Worm (Caenorhabditis elegans) whole organism, early embryonic: Measurements from ENCODE around the gene W10C4.1.
A peak's percentile ranks its signal among the peaks of the same experiment; 100 is the strongest.

Source experiments
- B0310.2 ChIP-seq: sonication (generic microtip); optimal IDR thresholded peaks from 2 replicates; lab custom pipeline; 2016; ENCODE audit warnings: mild to moderate bottlenecking, missing genetic modification characterization, missing compliant biosample characterization
- F13C5.2 ChIP-seq: sonication (generic microtip); optimal IDR thresholded peaks from 2 replicates; lab custom pipeline; 2017; ENCODE audit warnings: mild to moderate bottlenecking, missing genetic modification characterization, inconsistent platforms, missing compliant biosample characterization
- aly-1 ChIP-seq: sonication (generic microtip); optimal IDR thresholded peaks from 2 replicates; lab custom pipeline; 2016; ENCODE audit warnings: missing genetic modification characterization, missing compliant biosample characterization
- ama-1 ChIP-seq: fragments of 150-350 bp; optimal IDR thresholded peaks from 2 replicates; lab custom pipeline; 2014
- ceh-13 ChIP-seq: fragments of 200-800 bp; sonication (Bioruptor generic); optimal IDR thresholded peaks from 2 replicates; lab custom pipeline; 2018; ENCODE audit warnings: mild to moderate bottlenecking, missing genetic modification characterization, missing compliant biosample characterization
- ceh-36 ChIP-seq: sonication (generic microtip); optimal IDR thresholded peaks from 2 replicates; lab custom pipeline; 2016; ENCODE audit warnings: missing genetic modification characterization, inconsistent platforms, missing compliant biosample characterization
- ets-7 ChIP-seq: sonication (generic microtip); optimal IDR thresholded peaks from 2 replicates; lab custom pipeline; 2016; ENCODE audit warnings: missing genotype, missing genetic modification characterization, missing compliant biosample characterization
- flt-1 ChIP-seq: fragments of 200-800 bp; sonication (Bioruptor generic); IDR thresholded peaks from 2 replicates; pipeline ENCODE4 v1.3.6; 2022; ENCODE audit warnings: missing genetic modification characterization, missing compliant biosample characterization
- hmbx-1 ChIP-seq: sonication (generic microtip); optimal IDR thresholded peaks from 2 replicates; lab custom pipeline; 2016; ENCODE audit warnings: mild to moderate bottlenecking, missing genetic modification characterization, missing compliant biosample characterization
- hmg-4 ChIP-seq: fragments of 200-800 bp; sonication (Bioruptor generic); optimal IDR thresholded peaks from 2 replicates; lab custom pipeline; 2018; ENCODE audit warnings: mild to moderate bottlenecking, missing genetic modification characterization, missing compliant biosample characterization
- hnd-1 ChIP-seq: sonication (generic microtip); optimal IDR thresholded peaks from 2 replicates; lab custom pipeline; 2016; ENCODE audit warnings: missing genetic modification characterization, missing compliant biosample characterization
- pes-1 ChIP-seq: fragments of 200-800 bp; sonication (Bioruptor generic); IDR thresholded peaks from 2 replicates; pipeline ENCODE4 v1.3.6; 2022; ENCODE audit warnings: missing genetic modification reagents, missing genetic modification characterization, missing compliant biosample characterization
- scrt-1 ChIP-seq: fragments of 200-800 bp; sonication (Bioruptor generic); IDR thresholded peaks from 2 replicates; pipeline ENCODE4 v1.3.6; 2022; ENCODE audit warnings: missing genetic modification characterization, missing compliant biosample characterization
- sea-1 ChIP-seq: fragments of 200-800 bp; sonication (Bioruptor generic); conservative IDR thresholded peaks from 2 replicates; pipeline ENCODE4 v1.3.6; 2022; ENCODE audit warnings: missing genetic modification characterization, missing compliant biosample characterization
- tbx-11 ChIP-seq: fragments of 200-800 bp; sonication (Bioruptor generic); IDR thresholded peaks from 2 replicates; pipeline ENCODE4 v1.3.6; 2022; ENCODE audit warnings: missing genetic modification characterization, missing compliant biosample characterization
- tbx-37 ChIP-seq: fragments of 200-800 bp; sonication (Bioruptor generic); conservative IDR thresholded peaks from 2 replicates; pipeline ENCODE4 v1.3.6; 2022; ENCODE audit warnings: missing genetic modification reagents, missing genetic modification characterization, missing compliant biosample characterization
- tra-4 ChIP-seq: sonication (generic microtip); optimal IDR thresholded peaks from 2 replicates; lab custom pipeline; 2017; ENCODE audit warnings: missing genetic modification characterization, missing compliant biosample characterization

The W10C4.1 gene

DNA sequence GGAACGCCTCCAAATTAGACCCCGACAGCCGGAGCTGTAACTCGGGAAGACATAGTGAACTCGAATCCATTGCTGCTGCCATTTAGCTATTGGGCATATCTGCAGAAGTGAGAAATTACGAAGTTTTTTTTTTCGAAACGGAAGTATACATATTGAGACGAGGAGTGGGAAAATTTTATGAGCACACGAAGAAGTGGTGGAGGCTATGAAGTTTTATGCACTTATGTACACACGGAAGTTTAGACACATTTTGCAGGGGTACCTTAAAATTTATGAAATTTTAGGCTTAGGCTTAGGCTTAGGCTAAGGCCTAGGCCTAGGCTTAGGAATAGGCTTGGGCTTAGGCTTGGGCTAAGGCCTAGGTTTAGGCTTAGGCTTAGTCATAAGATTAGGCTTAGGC is at the start of gene W10C4.1:
Gene W10C4.1, minus strand, starts transcription at position 101 of the 400 bp plus-strand sequence.
- TF ChIP-seq tbx-37 (GFP tag; lab: Robert Waterston, UW), result no peak

DNA sequence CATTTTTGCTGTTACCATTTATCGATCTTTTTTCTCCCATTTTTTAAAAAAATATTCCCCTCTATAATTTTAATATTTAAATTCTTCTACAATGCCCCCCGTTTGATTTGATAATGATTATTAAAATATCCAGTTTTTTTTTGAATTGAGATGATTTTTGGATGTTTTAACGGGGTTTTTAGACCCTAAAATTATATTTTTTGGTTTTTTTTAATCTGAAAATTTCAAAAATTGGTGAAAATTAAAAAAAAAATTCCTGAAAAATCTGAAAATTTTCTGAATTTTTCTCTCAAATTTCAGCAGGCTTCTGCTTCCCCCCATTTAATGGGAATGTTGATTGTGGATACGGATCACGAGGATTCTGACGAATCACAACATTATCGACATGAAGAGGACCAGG is 47.3 kb upstream of the W10C4.1 start, which contains the start of gene Y50D7A.3:
Gene Y50D7A.3, plus strand, starts transcription at position 301 of the 400 bp plus-strand sequence.
- TF ChIP-seq aly-1 (no peak), ama-1 (lab: Kevin White, UChicago) (no peak), tbx-11 (GFP tag; lab: Robert Waterston, UW) (no peak), B0310.2 (tag; lab: Kevin White, UChicago) (no peak), ceh-13 (GFP tag; lab: Kevin White, UChicago) (no peak), scrt-1 (GFP tag; lab: Robert Waterston, UW) (no peak), sea-1 (no peak), tra-4 (tag; lab: Kevin White, UChicago) (no peak), F13C5.2 (no peak), pes-1 (GFP tag; lab: Robert Waterston, UW) (no peak), hmg-4 (no peak), hnd-1 (no peak)

DNA sequence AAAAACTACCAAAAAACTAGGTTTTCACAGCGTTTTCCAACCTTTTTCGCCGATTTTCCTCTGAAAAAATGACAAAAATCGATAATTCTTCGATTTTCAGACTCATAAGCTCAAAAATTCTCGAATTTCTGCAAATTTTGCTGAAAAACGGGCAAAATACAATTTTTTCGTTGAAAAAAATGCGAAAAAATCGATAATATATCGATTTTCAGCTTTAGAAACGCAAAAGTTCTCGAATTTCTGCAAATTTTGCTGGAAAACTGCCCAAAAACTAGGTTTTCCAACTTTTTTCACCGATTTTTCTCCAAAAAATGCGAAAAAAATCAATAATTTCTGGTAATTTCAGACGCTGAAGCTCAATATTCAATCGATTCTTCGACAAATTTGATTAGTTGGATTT is 44.5 kb upstream of the W10C4.1 start:
- TF ChIP-seq hmbx-1, result no peak
- no peak for TF ChIP-seq aly-1
- no peak for TF ChIP-seq hmg-4
- TF ChIP-seq flt-1 (GFP tag; lab: Robert Waterston, UW), result no peak
- TF ChIP-seq pes-1 (GFP tag; lab: Robert Waterston, UW), result no peak
- no peak for TF ChIP-seq ceh-13 (GFP tag; lab: Kevin White, UChicago)
- no peak for TF ChIP-seq scrt-1 (GFP tag; lab: Robert Waterston, UW)
- TF ChIP-seq B0310.2 (tag; lab: Kevin White, UChicago), result no peak
- no peak for TF ChIP-seq ceh-36 (tag; lab: Kevin White, UChicago)
- no peak for TF ChIP-seq sea-1
- no peak for TF ChIP-seq F13C5.2
- TF ChIP-seq tbx-11 (GFP tag; lab: Robert Waterston, UW), result no peak
- TF ChIP-seq tbx-37 (GFP tag; lab: Robert Waterston, UW), result no peak

DNA sequence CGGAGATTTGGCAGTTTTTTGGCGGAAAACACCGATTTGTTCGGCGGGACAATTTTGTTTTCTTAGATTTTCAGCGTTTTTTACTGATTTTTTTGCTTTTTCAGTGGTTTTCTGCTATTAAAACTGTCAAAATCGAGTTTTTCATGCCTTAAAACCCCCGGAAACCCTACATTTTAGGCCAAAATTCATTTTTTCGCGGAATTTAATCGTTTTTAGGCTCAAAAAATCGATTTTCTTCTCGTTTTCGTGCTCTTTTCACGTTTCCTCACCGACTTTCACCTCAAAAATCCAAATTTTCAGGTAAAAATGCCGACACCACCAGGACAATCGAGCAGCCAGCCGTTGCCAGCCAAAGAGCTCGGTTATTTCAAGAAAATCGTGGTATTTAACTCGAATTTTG is 28.6 kb upstream of the W10C4.1 start, which contains the start of gene hpo-29:
Gene hpo-29, plus strand, starts transcription at position 301 of the 400 bp plus-strand sequence.
- TF ChIP-seq scrt-1 (GFP tag; lab: Robert Waterston, UW), result no peak

DNA sequence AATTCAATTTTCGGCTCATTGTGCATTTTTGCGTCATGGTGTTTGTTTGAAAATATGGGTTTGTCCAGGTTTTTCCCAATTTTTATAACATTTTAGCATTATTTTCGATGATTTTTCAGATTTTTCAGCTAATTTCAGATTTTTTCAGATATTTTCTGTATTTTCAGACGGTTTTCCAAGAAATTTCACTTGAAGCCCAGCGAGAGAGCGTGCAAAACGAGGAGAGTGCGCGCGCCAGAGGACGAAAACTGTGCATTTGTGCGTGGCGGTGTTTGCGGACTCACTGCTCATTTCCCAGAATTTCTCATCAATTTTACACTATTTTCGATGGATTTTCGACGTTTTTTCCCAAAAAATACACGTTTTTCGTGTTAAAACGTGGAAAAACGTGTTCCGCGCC is 28.2 kb upstream of the W10C4.1 start:
- TF ChIP-seq hmbx-1 (no peak), aly-1 (no peak), hnd-1 (no peak), pes-1 (GFP tag; lab: Robert Waterston, UW) (0 out of 2 replicates have a peak, but pooled peaks have one; percentile 28), tbx-11 (GFP tag; lab: Robert Waterston, UW) (no peak), sea-1 (no peak), hmg-4 (no peak), tbx-37 (GFP tag; lab: Robert Waterston, UW) (no peak), flt-1 (GFP tag; lab: Robert Waterston, UW) (no peak), B0310.2 (tag; lab: Kevin White, UChicago) (no peak), ets-7 (no peak), tra-4 (tag; lab: Kevin White, UChicago) (no peak), ceh-13 (GFP tag; lab: Kevin White, UChicago) (no peak), F13C5.2 (peak; percentile 76), ceh-36 (tag; lab: Kevin White, UChicago) (no peak), ama-1 (lab: Kevin White, UChicago) (peak; percentile 55), scrt-1 (GFP tag; lab: Robert Waterston, UW) (no peak)

DNA sequence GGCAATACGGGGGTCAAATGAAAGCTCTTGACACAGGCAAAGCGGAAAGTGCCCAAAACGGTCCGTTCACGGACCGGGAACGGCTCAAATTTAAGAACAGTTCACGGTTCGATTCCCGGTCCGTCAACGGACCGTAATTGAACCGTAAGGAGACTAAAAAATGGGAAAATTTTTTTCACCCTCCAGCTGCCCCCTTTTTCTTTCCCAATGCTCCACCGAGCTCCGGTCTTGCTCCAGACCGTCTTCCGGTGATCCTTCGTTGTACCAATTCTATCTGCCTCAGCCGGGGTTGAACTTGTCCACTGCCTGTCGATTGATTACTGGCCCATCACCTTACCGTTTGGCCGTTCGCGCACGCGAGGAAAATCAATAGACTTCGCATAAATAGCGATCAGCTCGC is 26.0 kb upstream of the W10C4.1 start:
- peak; percentile 21; the same call in 1 of the 2 replicates for TF ChIP-seq scrt-1 (GFP tag; lab: Robert Waterston, UW)
- TF ChIP-seq pes-1 (GFP tag; lab: Robert Waterston, UW), result 0 out of 2 replicates have a peak, but pooled peaks have one; percentile 23

DNA sequence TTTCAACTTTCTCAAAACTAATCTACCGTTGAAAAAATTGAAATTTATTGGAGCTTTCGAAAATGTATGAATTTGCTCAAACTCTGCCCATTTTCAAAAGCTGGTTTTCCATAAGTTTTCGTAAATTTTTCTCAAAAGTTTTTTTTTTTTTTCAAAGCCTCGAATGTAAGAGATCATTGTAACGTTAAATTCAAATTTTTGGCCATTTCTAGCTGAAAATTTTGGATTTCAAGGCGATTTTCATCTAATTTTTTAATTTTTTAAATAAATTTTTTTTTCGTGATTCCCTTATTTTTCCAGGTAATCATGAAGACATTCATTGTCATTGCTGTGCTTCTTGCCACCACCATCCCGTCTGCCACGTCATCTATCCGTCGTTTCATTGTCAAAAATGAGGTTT is 23.2 kb upstream of the W10C4.1 start, which contains the start of gene hpo-38:
Gene hpo-38, plus strand, starts transcription at position 301 of the 400 bp plus-strand sequence.
- TF ChIP-seq pes-1 (GFP tag; lab: Robert Waterston, UW), result no peak
- TF ChIP-seq hnd-1, result no peak
- TF ChIP-seq tbx-11 (GFP tag; lab: Robert Waterston, UW), result no peak
- no peak for TF ChIP-seq hmg-4
- TF ChIP-seq ets-7, result no peak
- TF ChIP-seq B0310.2 (tag; lab: Kevin White, UChicago), result no peak
- no peak for TF ChIP-seq hmbx-1
- no peak for TF ChIP-seq flt-1 (GFP tag; lab: Robert Waterston, UW)
- TF ChIP-seq tbx-37 (GFP tag; lab: Robert Waterston, UW), result no peak
- no peak for TF ChIP-seq sea-1
- TF ChIP-seq ceh-36 (tag; lab: Kevin White, UChicago), result no peak
- TF ChIP-seq tra-4 (tag; lab: Kevin White, UChicago), result no peak
- no peak for TF ChIP-seq ama-1 (lab: Kevin White, UChicago)

DNA sequence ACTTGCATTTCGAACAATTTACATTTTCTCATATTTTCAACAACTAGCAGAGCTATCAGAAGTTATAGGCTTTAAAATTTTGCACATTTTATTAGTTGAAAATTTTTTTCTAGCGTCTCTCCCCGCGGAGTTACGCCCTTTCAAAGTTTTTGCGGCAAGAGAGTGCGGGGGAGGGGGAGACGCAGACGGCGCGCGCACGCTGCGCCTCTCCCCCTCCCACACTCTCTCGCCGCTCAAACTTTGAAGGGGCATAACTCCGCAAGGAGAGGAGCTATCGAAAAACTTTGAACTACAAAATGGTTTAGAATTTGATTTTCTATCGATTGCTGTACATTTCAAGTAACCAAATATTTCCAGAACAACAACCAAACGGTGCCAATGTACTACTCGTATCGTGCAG is 20.1 kb upstream of the W10C4.1 start:
- TF ChIP-seq ceh-36 (tag; lab: Kevin White, UChicago), result no peak
- no peak for TF ChIP-seq tbx-37 (GFP tag; lab: Robert Waterston, UW)
- no peak for TF ChIP-seq F13C5.2
- no peak for TF ChIP-seq aly-1
- peak; percentile 45; the same call in 1 of the 2 replicates for TF ChIP-seq pes-1 (GFP tag; lab: Robert Waterston, UW)
- no peak for TF ChIP-seq hnd-1

DNA sequence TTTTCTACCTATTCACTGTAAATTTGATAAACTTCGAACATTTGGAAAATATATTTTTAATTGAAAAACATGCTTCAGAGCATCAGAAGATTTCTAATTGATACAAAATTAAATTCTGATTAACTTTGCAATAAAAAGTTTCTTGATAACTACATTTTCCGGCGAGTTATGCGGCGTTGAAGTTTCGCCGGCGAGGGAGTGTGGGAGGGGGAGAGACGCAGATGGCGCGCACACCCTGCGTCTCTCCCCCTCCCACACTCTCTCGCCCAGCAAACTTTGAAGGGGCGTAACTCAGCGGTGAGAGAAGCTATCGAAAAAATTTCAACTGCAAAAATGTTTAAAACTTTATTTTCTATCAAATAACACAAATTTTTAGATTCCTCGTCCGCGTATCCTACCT is 15.6 kb upstream of the W10C4.1 start:
- no peak for TF ChIP-seq B0310.2 (tag; lab: Kevin White, UChicago)
- no peak for TF ChIP-seq ceh-13 (GFP tag; lab: Kevin White, UChicago)
- no peak for TF ChIP-seq F13C5.2
- TF ChIP-seq hmg-4, result no peak
- TF ChIP-seq hnd-1, result no peak
- TF ChIP-seq flt-1 (GFP tag; lab: Robert Waterston, UW), result no peak
- no peak for TF ChIP-seq tbx-11 (GFP tag; lab: Robert Waterston, UW)
- TF ChIP-seq tbx-37 (GFP tag; lab: Robert Waterston, UW), result no peak
- no peak for TF ChIP-seq ceh-36 (tag; lab: Kevin White, UChicago)
- no peak for TF ChIP-seq sea-1
- no peak for TF ChIP-seq pes-1 (GFP tag; lab: Robert Waterston, UW)
- TF ChIP-seq ets-7, result no peak
- TF ChIP-seq ama-1 (lab: Kevin White, UChicago), result no peak
- no peak for TF ChIP-seq hmbx-1
- TF ChIP-seq aly-1, result no peak
- no peak for TF ChIP-seq tra-4 (tag; lab: Kevin White, UChicago)
- TF ChIP-seq scrt-1 (GFP tag; lab: Robert Waterston, UW), result no peak
